Fruit fly (Drosophila melanogaster) whole organism, embryonic: ENCODE results near the gene SdhC.
A peak's percentile ranks its signal among the peaks of the same experiment; 100 is the strongest.

Source experiments
- Atf6 ChIP-seq: fragments of 200-800 bp; sonication (Bioruptor generic); IDR thresholded peaks from 2 replicates; pipeline ENCODE4 v1.3.6; 2022; ENCODE audit warnings: missing biosample characterization, missing genetic modification characterization
- BtbVII ChIP-seq: fragments of 200-800 bp; sonication (Bioruptor generic); optimal IDR thresholded peaks from 3 replicates; lab custom pipeline; 2017; ENCODE audit warnings: missing biosample characterization, mild to moderate bottlenecking, missing genetic modification characterization
- CG10321 ChIP-seq: fragments of 200-800 bp; sonication (Bioruptor generic); IDR thresholded peaks from 2 replicates; pipeline ENCODE4 v1.3.6; 2022; ENCODE audit warnings: missing biosample characterization, missing genetic modification characterization
- CG10431 ChIP-seq: fragments of 200-800 bp; sonication (Bioruptor generic); optimal IDR thresholded peaks from 3 replicates; lab custom pipeline; 2018; ENCODE audit warnings: missing biosample characterization, mild to moderate bottlenecking, missing genetic modification characterization
- CG11504 ChIP-seq: fragments of 200-800 bp; sonication (Bioruptor generic); optimal IDR thresholded peaks from 3 replicates; lab custom pipeline; 2019; ENCODE audit warnings: missing biosample characterization, mild to moderate bottlenecking, missing genetic modification characterization, moderate library complexity
- CG12219 ChIP-seq: fragments of 200-800 bp; sonication (Bioruptor generic); optimal IDR thresholded peaks from 3 replicates; lab custom pipeline; 2018; ENCODE audit warnings: missing biosample characterization, mild to moderate bottlenecking, missing genetic modification characterization
- CG12769 ChIP-seq: fragments of 200-800 bp; sonication (Bioruptor generic); optimal IDR thresholded peaks from 2 replicates; lab custom pipeline; 2019; ENCODE audit warnings: missing biosample characterization, mild to moderate bottlenecking, missing genetic modification characterization, moderate library complexity
- CG15011 ChIP-seq: fragments of 200-800 bp; sonication (Bioruptor generic); optimal IDR thresholded peaks from 3 replicates; lab custom pipeline; 2018; ENCODE audit warnings: missing biosample characterization, mild to moderate bottlenecking, missing genetic modification characterization
- CG15696 ChIP-seq: fragments of 200-800 bp; sonication (Bioruptor generic); optimal IDR thresholded peaks from 2 replicates; lab custom pipeline; 2019; ENCODE audit warnings: missing biosample characterization, mild to moderate bottlenecking, missing genetic modification characterization, moderate library complexity
- CG18619 ChIP-seq: fragments of 200-800 bp; sonication (Bioruptor generic); optimal IDR thresholded peaks from 3 replicates; lab custom pipeline; 2017; ENCODE audit warnings: missing biosample characterization, mild to moderate bottlenecking, missing genetic modification characterization
- CG2875 ChIP-seq: fragments of 200-800 bp; sonication (Bioruptor generic); optimal IDR thresholded peaks from 2 replicates; lab custom pipeline; 2017; ENCODE audit warnings: missing biosample characterization, mild to moderate bottlenecking, missing genetic modification characterization, missing genetic modification reagents
- CG32767 ChIP-seq: fragments of 200-800 bp; sonication (Bioruptor generic); IDR thresholded peaks from 2 replicates; pipeline ENCODE4 v1.3.6; 2022; ENCODE audit warnings: missing biosample characterization, missing genetic modification characterization
- CG33213 ChIP-seq: fragments of 200-800 bp; sonication (Bioruptor generic); optimal IDR thresholded peaks from 3 replicates; lab custom pipeline; 2016; ENCODE audit warnings: missing biosample characterization, missing genetic modification characterization
- CG4707 ChIP-seq: fragments of 200-800 bp; sonication (Bioruptor generic); optimal IDR thresholded peaks from 2 replicates; lab custom pipeline; 2018; ENCODE audit warnings: missing biosample characterization, mild to moderate bottlenecking, missing genetic modification characterization, moderate library complexity
- CG5245 ChIP-seq: fragments of 200-800 bp; sonication (Bioruptor generic); optimal IDR thresholded peaks from 3 replicates; lab custom pipeline; 2016; ENCODE audit warnings: missing biosample characterization, missing genetic modification characterization
- CG7271 ChIP-seq: fragments of 200-800 bp; sonication (Bioruptor generic); optimal IDR thresholded peaks from 2 replicates; lab custom pipeline; 2018; ENCODE audit warnings: missing biosample characterization, mild to moderate bottlenecking, missing genetic modification characterization, moderate library complexity
- CG7372 ChIP-seq: fragments of 200-800 bp; sonication (Bioruptor generic); IDR thresholded peaks from 2 replicates; pipeline ENCODE4 v1.3.6; 2022; ENCODE audit warnings: missing biosample characterization, missing genetic modification characterization
- CG7928 ChIP-seq: fragments of 200-800 bp; sonication (Bioruptor generic); optimal IDR thresholded peaks from 2 replicates; lab custom pipeline; 2017; ENCODE audit warnings: missing biosample characterization, mild to moderate bottlenecking, missing genetic modification characterization
- CG9609 ChIP-seq: fragments of 200-800 bp; sonication (Bioruptor generic); optimal IDR thresholded peaks from 3 replicates; lab custom pipeline; 2016; ENCODE audit warnings: missing biosample characterization, missing genetic modification characterization
- Deaf1 ChIP-seq: fragments of 200-800 bp; optimal IDR thresholded peaks from 3 replicates; lab custom pipeline; 2019; ENCODE audit warnings: missing biosample characterization, mild to moderate bottlenecking, missing genetic modification characterization, moderate library complexity
- H15 ChIP-seq: fragments of 200-800 bp; sonication (Bioruptor generic); IDR thresholded peaks from 3 replicates; pipeline ENCODE4 v1.3.6; 2022; ENCODE audit warnings: missing biosample characterization, missing genetic modification characterization
- HLH3B ChIP-seq: fragments of 200-800 bp; sonication (Bioruptor generic); IDR thresholded peaks from 2 replicates; pipeline ENCODE4 v1.3.6; 2022; ENCODE audit warnings: missing biosample characterization, missing genetic modification characterization
- Hr3 ChIP-seq: fragments of 200-800 bp; sonication (Bioruptor generic); optimal IDR thresholded peaks from 3 replicates; lab custom pipeline; 2016; ENCODE audit warnings: missing biosample characterization, missing genetic modification characterization
- Med ChIP-seq: fragments of 200-800 bp; sonication (Bioruptor generic); peaks from one replicate; lab custom pipeline; 2016; ENCODE audit warnings: missing biosample characterization, missing genetic modification characterization, mild to moderate bottlenecking, inconsistent platforms, moderate library complexity
- Neu2 ChIP-seq: fragments of 200-800 bp; sonication (Bioruptor generic); optimal IDR thresholded peaks from 3 replicates; lab custom pipeline; 2016; ENCODE audit warnings: missing biosample characterization, missing genetic modification characterization, borderline replicate concordance
- Optix ChIP-seq: fragments of 200-800 bp; sonication (Bioruptor generic); IDR thresholded peaks from 3 replicates; pipeline ENCODE4 v1.3.6; 2022; ENCODE audit warnings: missing biosample characterization, missing genetic modification characterization
- PHDP ChIP-seq: fragments of 200-800 bp; sonication (Bioruptor generic); optimal IDR thresholded peaks from 3 replicates; lab custom pipeline; 2018; ENCODE audit warnings: missing biosample characterization, mild to moderate bottlenecking, missing genetic modification characterization, moderate library complexity
- Poxn ChIP-seq: fragments of 200-800 bp; sonication (Bioruptor generic); IDR thresholded peaks from 2 replicates; pipeline ENCODE4 v1.3.6; 2022; ENCODE audit warnings: missing biosample characterization, missing genetic modification characterization
- Rx ChIP-seq: fragments of 200-800 bp; sonication (Bioruptor generic); IDR thresholded peaks from 2 replicates; pipeline ENCODE4 v1.3.6; 2022; ENCODE audit warnings: missing biosample characterization, missing genetic modification characterization
- Side ChIP-seq: fragments of 200-800 bp; sonication (Bioruptor generic); optimal IDR thresholded peaks from 2 replicates; lab custom pipeline; 2016; ENCODE audit warnings: missing biosample characterization, missing genetic modification characterization
- Sox102F ChIP-seq: fragments of 200-800 bp; sonication (Bioruptor generic); optimal IDR thresholded peaks from 2 replicates; lab custom pipeline; 2018; ENCODE audit warnings: missing biosample characterization, mild to moderate bottlenecking, missing genetic modification characterization, moderate library complexity
- Taf1 ChIP-seq: fragments of 200-800 bp; sonication (Bioruptor generic); IDR thresholded peaks from 2 replicates; pipeline ENCODE4 v1.3.6; 2022; ENCODE audit warnings: missing biosample characterization, missing genetic modification characterization
- Trl ChIP-seq, 3 experiments: fragments of >200 bp in 2 of 3; fragments of 200-800 bp in 1 of 3; sonication (Bioruptor generic) in 1 of 3; optimal IDR thresholded peaks; 2 replicates in 1 of 3; 3 replicates in 2 of 3; lab custom pipeline; 2016 to 2017; ENCODE audit warnings: missing biosample characterization in 1 of 3, missing genetic modification characterization in 1 of 3
- Vsx1 ChIP-seq: fragments of 200-800 bp; sonication (Bioruptor generic); optimal IDR thresholded peaks from 2 replicates; lab custom pipeline; 2017; ENCODE audit warnings: missing biosample characterization, mild to moderate bottlenecking, missing genetic modification characterization, missing genetic modification reagents
- al ChIP-seq: fragments of 200-800 bp; sonication (Bioruptor generic); IDR thresholded peaks from 2 replicates; pipeline ENCODE4 v1.3.6; 2022; ENCODE audit warnings: missing biosample characterization, missing genetic modification characterization
- btn ChIP-seq: fragments of 200-800 bp; sonication (Bioruptor generic); optimal IDR thresholded peaks from 2 replicates; lab custom pipeline; 2016; ENCODE audit warnings: missing biosample characterization, missing genetic modification characterization
- chm ChIP-seq: fragments of 200-800 bp; sonication (Bioruptor generic); IDR thresholded peaks from 2 replicates; pipeline ENCODE4 v1.3.6; 2022; ENCODE audit warnings: missing biosample characterization, missing genetic modification characterization
- crp ChIP-seq, 2 experiments: fragments of 200-800 bp; sonication (Bioruptor generic); optimal IDR thresholded peaks; 2 replicates in 1 of 2; 3 replicates in 1 of 2; lab custom pipeline; 2017; ENCODE audit warnings: missing biosample characterization in 2 of 2, missing genetic modification characterization in 2 of 2, mild to moderate bottlenecking in 1 of 2, moderate library complexity in 1 of 2
- ewg ChIP-seq: fragments of 200-800 bp; sonication (Bioruptor generic); optimal IDR thresholded peaks from 3 replicates; lab custom pipeline; 2017; ENCODE audit warnings: mild to moderate bottlenecking, missing biosample characterization, missing genetic modification reagents, missing genetic modification characterization
- gcm ChIP-seq: fragments of 200-800 bp; sonication (Bioruptor generic); optimal IDR thresholded peaks from 2 replicates; lab custom pipeline; 2019; ENCODE audit warnings: missing biosample characterization, mild to moderate bottlenecking, missing genetic modification characterization, moderate library complexity
- gem ChIP-seq: fragments of 200-800 bp; sonication (Bioruptor generic); optimal IDR thresholded peaks from 2 replicates; lab custom pipeline; 2019; ENCODE audit warnings: missing biosample characterization, mild to moderate bottlenecking, missing genetic modification characterization, moderate library complexity
- her ChIP-seq: fragments of 200-800 bp; sonication (Bioruptor generic); optimal IDR thresholded peaks from 2 replicates; lab custom pipeline; 2016; ENCODE audit warnings: missing biosample characterization, missing genetic modification characterization
- insv ChIP-seq, 2 experiments: fragments of 200-800 bp; sonication (Bioruptor generic); optimal IDR thresholded peaks; 3 replicates each; lab custom pipeline; 2016 to 2018; ENCODE audit warnings: missing biosample characterization in 2 of 2, missing genetic modification characterization in 2 of 2
- jigr1 ChIP-seq: fragments of 200-800 bp; sonication (Bioruptor generic); IDR thresholded peaks from 3 replicates; pipeline ENCODE4 v1.3.6; 2022; ENCODE audit warnings: missing biosample characterization, missing genetic modification characterization
- ken ChIP-seq: fragments of 200-800 bp; sonication (Bioruptor generic); IDR thresholded peaks from 3 replicates; pipeline ENCODE4 v1.3.6; 2022; ENCODE audit warnings: missing biosample characterization, missing genetic modification characterization
- maf-S ChIP-seq: fragments of 200-800 bp; sonication (Bioruptor generic); optimal IDR thresholded peaks from 2 replicates; lab custom pipeline; 2016; ENCODE audit warnings: missing biosample characterization, missing genetic modification characterization
- nmo ChIP-seq: fragments of 200-800 bp; sonication (Bioruptor generic); optimal IDR thresholded peaks from 2 replicates; lab custom pipeline; 2018; ENCODE audit warnings: missing biosample characterization, mild to moderate bottlenecking, missing genetic modification characterization, moderate library complexity
- onecut ChIP-seq: fragments of 200-800 bp; sonication (Bioruptor generic); IDR thresholded peaks from 2 replicates; pipeline ENCODE4 v1.3.6; 2022; ENCODE audit warnings: missing biosample characterization, missing genetic modification characterization
- otp ChIP-seq: fragments of 200-800 bp; sonication (Bioruptor generic); IDR thresholded peaks from 3 replicates; pipeline ENCODE4, ENCODE4 v1.3.6; 2022; ENCODE audit warnings: missing biosample characterization, missing genetic modification characterization
- row ChIP-seq: fragments of 200-800 bp; sonication (Bioruptor generic); IDR thresholded peaks from 3 replicates; pipeline ENCODE4 v1.3.6; 2022; ENCODE audit warnings: missing biosample characterization, missing genetic modification characterization
- slbo ChIP-seq: fragments of 200-800 bp; sonication (Bioruptor generic); IDR thresholded peaks from 2 replicates; pipeline ENCODE4 v1.3.6; 2022; ENCODE audit warnings: missing biosample characterization, missing genetic modification characterization

The SdhC gene

dm6 chr3R:11214449-11214950 lies 4.9 kb upstream of the SdhC start, which contains the start of gene ZnT86D (continued):
- peak; percentile 67 for TF ChIP-seq nmo (GFP tag; lab: Kevin White, UChicago)
- peak; percentile 58 for TF ChIP-seq Sox102F (GFP tag; lab: Kevin White, UChicago)
- TF ChIP-seq CG7928 (GFP tag; lab: Kevin White, UChicago), result no peak
- TF ChIP-seq Hr3 (GFP tag; lab: Kevin White, UChicago), result peak; percentile 63
- no peak for TF ChIP-seq Taf1
- TF ChIP-seq BtbVII, result no peak
- peak; percentile 53 to 91 for TF ChIP-seq insv (GFP tag; optimal IDR thresholded peaks at IDR 0.05; lab: Kevin White, UChicago)
- TF ChIP-seq CG10431 (GFP tag; lab: Kevin White, UChicago), result no peak
- peak; percentile 70 for TF ChIP-seq slbo (GFP tag; lab: Robert Waterston, UW)
- peak; percentile 78 for TF ChIP-seq gem (tag; lab: Kevin White, UChicago)
- TF ChIP-seq CG7372 (GFP tag; lab: Robert Waterston, UW), result no peak
- TF ChIP-seq CG11504 (tag; lab: Kevin White, UChicago), result peak; percentile 72
- peak; percentile 55 for TF ChIP-seq CG15696 (tag; lab: Kevin White, UChicago)
- TF ChIP-seq CG15011 (GFP tag; lab: Kevin White, UChicago), result peak; percentile 21
- no peak for TF ChIP-seq Trl (optimal IDR thresholded peaks at IDR 0.05; lab: Kevin White, UChicago)
- no peak for TF ChIP-seq Trl (GFP tag; optimal IDR thresholded peaks at IDR 0.05; lab: Kevin White, UChicago)
- no peak for TF ChIP-seq jigr1 (GFP tag; lab: Robert Waterston, UW)
- TF ChIP-seq Neu2 (GFP tag; lab: Kevin White, UChicago), result no peak
- no peak for TF ChIP-seq onecut
- TF ChIP-seq Optix, result no peak
- no peak for TF ChIP-seq chm (GFP tag; lab: Robert Waterston, UW)
- TF ChIP-seq her (GFP tag; lab: Kevin White, UChicago), result no peak
- TF ChIP-seq CG4707 (GFP tag; lab: Kevin White, UChicago), result no peak
- peak; percentile 10 for TF ChIP-seq CG12769 (tag; lab: Kevin White, UChicago)
- no peak for TF ChIP-seq btn (GFP tag; lab: Kevin White, UChicago)
- 0 out of 3 replicates have a peak, but pooled peaks have one; percentile 4 for TF ChIP-seq ken (GFP tag; lab: Robert Waterston, UW)
- TF ChIP-seq maf-S (GFP tag; lab: Kevin White, UChicago), result peak; percentile 11
- TF ChIP-seq PHDP (tag; lab: Kevin White, UChicago), result peak; percentile 69
- TF ChIP-seq CG9609 (GFP tag; lab: Kevin White, UChicago), result peak; percentile 38
- TF ChIP-seq Poxn, result no peak
- peak; percentile 13 for TF ChIP-seq Side (GFP tag; lab: Kevin White, UChicago)
- peak; percentile 98 for TF ChIP-seq row (GFP tag; lab: Robert Waterston, UW)
- TF ChIP-seq al, result peak; percentile 58; the same call in 1 of the 2 replicates
- TF ChIP-seq crp (GFP tag; optimal IDR thresholded peaks at IDR 0.05; lab: Kevin White, UChicago), result peak in 1 of 2 experiments; percentile 20
- TF ChIP-seq Deaf1 (tag; lab: Kevin White, UChicago), result peak; percentile 34
- TF ChIP-seq Med (GFP tag; lab: Kevin White, UChicago), result peak; percentile 95
- no peak for TF ChIP-seq H15 (GFP tag; lab: Robert Waterston, UW)
- TF ChIP-seq Atf6 (GFP tag; lab: Robert Waterston, UW), result no peak; the same call in 1 of the 2 replicates
- peak; percentile 18 for TF ChIP-seq CG5245 (GFP tag; lab: Kevin White, UChicago)
- TF ChIP-seq ewg, result peak; percentile 10
- no peak for TF ChIP-seq CG7271 (tag; lab: Kevin White, UChicago)
- TF ChIP-seq CG32767 (GFP tag; lab: Robert Waterston, UW), result no peak
- no peak for TF ChIP-seq CG33213 (GFP tag; lab: Kevin White, UChicago)
- TF ChIP-seq Rx (GFP tag; lab: Robert Waterston, UW), result no peak
- no peak for TF ChIP-seq otp (GFP tag; lab: Robert Waterston, UW)
- TF ChIP-seq CG2875 (GFP tag; lab: Kevin White, UChicago), result no peak
- TF ChIP-seq CG10321 (GFP tag; lab: Robert Waterston, UW), result peak; percentile 80
- peak; percentile 26 for TF ChIP-seq gcm
- no peak for TF ChIP-seq HLH3B
- TF ChIP-seq CG12219 (GFP tag; lab: Kevin White, UChicago), result no peak
- peak; percentile 29 for TF ChIP-seq Vsx1
- peak; percentile 62 for TF ChIP-seq CG18619 (GFP tag; lab: Kevin White, UChicago)
